Worm (Caenorhabditis elegans): ENCODE results near the gene dmsr-10.

DNA sequence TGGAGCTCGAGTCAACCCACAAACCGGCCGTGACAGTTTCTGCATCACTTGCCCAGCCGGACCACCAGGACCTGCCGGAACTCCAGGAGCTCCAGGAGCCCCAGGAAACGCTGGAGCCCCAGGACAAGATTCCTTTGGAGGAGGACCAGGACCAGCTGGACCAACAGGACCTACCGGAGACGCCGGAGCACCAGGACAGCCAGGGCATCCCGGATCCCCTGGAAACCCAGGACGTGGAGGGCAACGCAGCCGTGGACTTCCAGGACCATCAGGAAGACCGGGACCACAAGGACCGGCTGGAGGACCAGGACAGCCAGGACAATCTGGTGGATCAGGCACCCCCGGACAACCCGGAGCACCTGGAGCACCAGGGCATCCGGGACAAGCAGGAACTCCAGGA lies 28.3 kb upstream of the dmsr-10 start:
- no peak for TF ChIP-seq him-1 (tag; optimal IDR thresholded peaks at IDR 0.05)
- no peak for TF ChIP-seq W03F9.2 (tag; optimal IDR thresholded peaks at IDR 0.05)
